Worm (Caenorhabditis elegans) whole organism, L1 larva: ENCODE results near the gene pro-1.

Experiments
- C04F5.9 ChIP-seq: sonication (generic microtip); optimal IDR thresholded peaks from 2 replicates; lab custom pipeline; 2016; ENCODE audit warnings: missing genetic modification characterization, missing compliant biosample characterization
- C16A3.4 ChIP-seq: fragments of 150-350 bp; optimal IDR thresholded peaks from 2 replicates; lab custom pipeline; 2014; ENCODE audit warnings: missing biosample characterization, missing genetic modification characterization
- aha-1 ChIP-seq: fragments of 150-350 bp; optimal IDR thresholded peaks from 2 replicates; lab custom pipeline; 2014; ENCODE audit warnings: missing biosample characterization, missing genetic modification characterization
- alr-1 ChIP-seq: fragments of 200-800 bp; sonication (Bioruptor generic); optimal IDR thresholded peaks from 2 replicates; lab custom pipeline; 2018; ENCODE audit warnings: borderline replicate concordance, mild to moderate bottlenecking, missing genetic modification characterization, missing compliant biosample characterization
- aly-2 ChIP-seq: fragments of 150-350 bp; optimal IDR thresholded peaks from 2 replicates; lab custom pipeline; 2014; ENCODE audit warnings: missing biosample characterization, missing genetic modification characterization
- ama-1 ChIP-seq: fragments of 150-350 bp; optimal IDR thresholded peaks from 2 replicates; lab custom pipeline; 2014
- blmp-1 ChIP-seq: fragments of 150-350 bp; optimal IDR thresholded peaks from 2 replicates; lab custom pipeline; 2014; ENCODE audit warnings: missing biosample characterization, missing genetic modification characterization
- ceh-63 ChIP-seq: fragments of 200-800 bp; sonication (Bioruptor generic); optimal IDR thresholded peaks from 2 replicates; lab custom pipeline; 2018; ENCODE audit warnings: mild to moderate bottlenecking, missing genetic modification characterization, missing compliant biosample characterization
- efl-1 ChIP-seq, 4 experiments: fragments of 150-350 bp; optimal IDR thresholded peaks in 3 of 4; peaks in 1 of 4; 1 replicate in 1 of 4; 2 replicates in 3 of 4; lab custom pipeline; 2014; ENCODE audit warnings: missing biosample characterization in 2 of 4, missing genetic modification characterization in 2 of 4, missing genetic modification reagents in 2 of 4
- egl-27 ChIP-seq, 2 experiments: fragments of 150-350 bp in 1 of 2; sonication (generic microtip); optimal IDR thresholded peaks; 3 replicates each; lab custom pipeline; 2017 to 2018; ENCODE audit warnings: missing biosample characterization in 2 of 2, missing genetic modification characterization in 2 of 2, missing genetic modification reagents in 2 of 2
- elt-2 ChIP-seq: sonication (generic microtip); optimal IDR thresholded peaks from 2 replicates; lab custom pipeline; 2016; ENCODE audit warnings: missing genetic modification characterization, mild to moderate bottlenecking, inconsistent platforms, missing compliant biosample characterization, missing genetic modification reagents
- elt-3 ChIP-seq, 6 experiments: fragments of 150-350 bp in 1 of 6; sonication (generic microtip); optimal IDR thresholded peaks; 2 replicates each; lab custom pipeline; 2017 to 2018; ENCODE audit warnings: missing biosample characterization in 6 of 6, missing genetic modification characterization in 6 of 6, inconsistent platforms in 1 of 6
- ets-5 ChIP-seq: fragments of 200-800 bp; sonication (Bioruptor generic); IDR thresholded peaks from 2 replicates; pipeline ENCODE4 v1.3.6; 2022; ENCODE audit warnings: missing genetic modification characterization, missing compliant biosample characterization
- fkh-8 ChIP-seq: sonication (generic microtip); optimal IDR thresholded peaks from 2 replicates; lab custom pipeline; 2016; ENCODE audit warnings: mild to moderate bottlenecking, missing genetic modification characterization, missing compliant biosample characterization
- grh-1 ChIP-seq: fragments of 200-800 bp; sonication (Bioruptor generic); IDR thresholded peaks from 2 replicates; pipeline ENCODE4 v1.3.6; 2022; ENCODE audit warnings: missing genetic modification reagents, missing genetic modification characterization, missing compliant biosample characterization
- isw-1 ChIP-seq: fragments of 200-800 bp; sonication (Bioruptor generic); IDR thresholded peaks from 2 replicates; pipeline ENCODE4 v1.3.6; 2022; ENCODE audit warnings: missing genetic modification characterization, missing compliant biosample characterization
- jun-1 ChIP-seq: fragments of 150-350 bp; optimal IDR thresholded peaks from 2 replicates; lab custom pipeline; 2014; ENCODE audit warnings: missing biosample characterization, missing genetic modification reagents, missing genetic modification characterization
- lin-13 ChIP-seq: fragments of 150-350 bp; optimal IDR thresholded peaks from 2 replicates; lab custom pipeline; 2014; ENCODE audit warnings: missing biosample characterization, missing genetic modification reagents, missing genetic modification characterization
- lin-14 ChIP-seq: fragments of 200-800 bp; sonication (Bioruptor generic); optimal IDR thresholded peaks from 2 replicates; lab custom pipeline; 2018; ENCODE audit warnings: mild to moderate bottlenecking, missing genetic modification characterization, moderate library complexity, missing compliant biosample characterization
- lin-39 ChIP-seq: fragments of 150-350 bp; optimal IDR thresholded peaks from 2 replicates; lab custom pipeline; 2014; ENCODE audit warnings: missing biosample characterization, missing genetic modification reagents, missing genetic modification characterization
- lsy-2 ChIP-seq, 2 experiments: fragments of 150-350 bp; optimal IDR thresholded peaks; 2 replicates each; lab custom pipeline; 2014; ENCODE audit warnings: missing biosample characterization in 2 of 2, missing genetic modification characterization in 2 of 2
- mab-9 ChIP-seq: fragments of 200-800 bp; sonication (Bioruptor generic); IDR thresholded peaks from 2 replicates; pipeline ENCODE4 v1.3.6; 2022; ENCODE audit warnings: missing genetic modification reagents, missing genetic modification characterization, missing compliant biosample characterization
- mdl-1 ChIP-seq, 2 experiments: fragments of 150-350 bp; optimal IDR thresholded peaks; 2 replicates each; lab custom pipeline; 2014 to 2017; ENCODE audit warnings: missing biosample characterization in 2 of 2, missing genetic modification characterization in 2 of 2, inconsistent platforms in 1 of 2
- nhr-20 ChIP-seq: sonication (generic microtip); optimal IDR thresholded peaks from 2 replicates; lab custom pipeline; 2016; ENCODE audit warnings: mild to moderate bottlenecking, missing genetic modification characterization, missing compliant biosample characterization
- nhr-71 ChIP-seq: sonication (generic microtip); optimal IDR thresholded peaks from 2 replicates; lab custom pipeline; 2016; ENCODE audit warnings: mild to moderate bottlenecking, missing genetic modification characterization, moderate library complexity, missing compliant biosample characterization
- nhr-76 ChIP-seq: sonication (generic microtip); optimal IDR thresholded peaks from 2 replicates; lab custom pipeline; 2017; ENCODE audit warnings: missing biosample characterization, missing genetic modification characterization
- nhr-84 ChIP-seq: sonication (generic microtip); optimal IDR thresholded peaks from 2 replicates; lab custom pipeline; 2017; ENCODE audit warnings: missing biosample characterization, missing genetic modification characterization
- nhr-85 ChIP-seq: sonication (generic microtip); peaks from one replicate; lab custom pipeline; 2016; ENCODE audit warnings: missing genetic modification characterization, inconsistent platforms, missing compliant biosample characterization
- nhr-90 ChIP-seq: sonication (generic microtip); optimal IDR thresholded peaks from 2 replicates; lab custom pipeline; 2016; ENCODE audit warnings: mild to moderate bottlenecking, missing genetic modification characterization, missing compliant biosample characterization; ENCODE audit not compliant: poor library complexity
- pag-3 ChIP-seq: sonication (generic microtip); optimal IDR thresholded peaks from 2 replicates; lab custom pipeline; 2017; ENCODE audit warnings: missing genetic modification characterization, mild to moderate bottlenecking, missing compliant biosample characterization, antibody characterized with exemption, borderline replicate concordance; ENCODE audit not compliant: insufficient read depth
- pax-3 ChIP-seq: fragments of 200-800 bp; sonication (Bioruptor generic); optimal IDR thresholded peaks from 2 replicates; lab custom pipeline; 2018; ENCODE audit warnings: mild to moderate bottlenecking, missing genetic modification characterization, moderate library complexity, missing compliant biosample characterization
- pqm-1 ChIP-seq: sonication (generic microtip); optimal IDR thresholded peaks from 3 replicates; lab custom pipeline; 2017; ENCODE audit warnings: missing biosample characterization, missing genetic modification characterization
- skn-1 ChIP-seq: fragments of 150-350 bp; optimal IDR thresholded peaks from 2 replicates; lab custom pipeline; 2014; ENCODE audit warnings: missing biosample characterization, missing genetic modification characterization
- snu-23 ChIP-seq: sonication (generic microtip); optimal IDR thresholded peaks from 2 replicates; lab custom pipeline; 2016; ENCODE audit warnings: missing genetic modification characterization, missing compliant biosample characterization
- sox-4 ChIP-seq: sonication (generic microtip); optimal IDR thresholded peaks from 2 replicates; lab custom pipeline; 2016; ENCODE audit warnings: missing genetic modification characterization, missing compliant biosample characterization
- sptf-1 ChIP-seq: fragments of 150-350 bp; optimal IDR thresholded peaks from 2 replicates; lab custom pipeline; 2014; ENCODE audit warnings: missing biosample characterization, missing genetic modification characterization
- swsn-7 ChIP-seq: sonication (generic microtip); optimal IDR thresholded peaks from 2 replicates; lab custom pipeline; 2016; ENCODE audit warnings: missing genetic modification characterization, missing compliant biosample characterization
- tbx-2 ChIP-seq: sonication (generic microtip); optimal IDR thresholded peaks from 2 replicates; lab custom pipeline; 2016; ENCODE audit warnings: missing genetic modification characterization, missing compliant biosample characterization
- unc-86 ChIP-seq: sonication (generic microtip); optimal IDR thresholded peaks from 2 replicates; lab custom pipeline; 2016; ENCODE audit warnings: missing genetic modification characterization, missing compliant biosample characterization
- unc-98 ChIP-seq: fragments of 200-800 bp; sonication (Bioruptor generic); IDR thresholded peaks from 2 replicates; pipeline ENCODE4 v1.3.6; 2022; ENCODE audit warnings: missing genetic modification characterization, missing compliant biosample characterization
- xbp-1 ChIP-seq: sonication (generic microtip); optimal IDR thresholded peaks from 2 replicates; lab custom pipeline; 2016; ENCODE audit warnings: missing genetic modification characterization, missing compliant biosample characterization
- zag-1 ChIP-seq: fragments of 150-350 bp; optimal IDR thresholded peaks from 2 replicates; lab custom pipeline; 2014; ENCODE audit warnings: missing biosample characterization, missing genetic modification characterization
- ztf-11 ChIP-seq, 2 experiments: sonication (generic microtip); optimal IDR thresholded peaks; 2 replicates each; lab custom pipeline; 2016 to 2017; ENCODE audit warnings: missing genetic modification characterization in 2 of 2, missing biosample characterization in 1 of 2, missing compliant biosample characterization in 1 of 2

The pro-1 gene

ce11 chrII:10524374-10524773, 17.4 kb downstream of the pro-1 start, which contains the start of gene F59B10.6:
Gene F59B10.6, minus strand, starts transcription at chrII:10524474.
- TF ChIP-seq tbx-2 (tag; lab: Kevin White, UChicago) = no peak
- no peak for TF ChIP-seq sptf-1 (tag; lab: Kevin White, UChicago)
- TF ChIP-seq isw-1 = no peak

ce11 chrII:10523583-10523982, 18.2 kb downstream of the pro-1 start, which contains the start of gene F59B10.5:
Gene F59B10.5, minus strand, starts transcription at chrII:10523683.
- TF ChIP-seq nhr-84 (no peak), ets-5 (GFP tag; lab: Robert Waterston, UW) (no peak), swsn-7 (no peak), zag-1 (tag; lab: Kevin White, UChicago) (no peak), skn-1 (no peak), pqm-1 (tag; lab: Kevin White, UChicago) (no peak)
- TF ChIP-seq, all 84 proteins: peak for 0

ce11 chrII:10523031-10523430, 18.8 kb downstream of the pro-1 start:
- TF ChIP-seq blmp-1 (tag; lab: Kevin White, UChicago) = peak; percentile 98
- TF ChIP-seq mdl-1 (tag; optimal IDR thresholded peaks at IDR 0.05; lab: Kevin White, UChicago) = no peak
- no peak for TF ChIP-seq aly-2

- TF ChIP-seq nhr-76 (tag; lab: Kevin White, UChicago) = no peak
- TF ChIP-seq efl-1 (optimal IDR thresholded peaks at IDR 0.05; lab: Kevin White, UChicago) = no peak
- peak in 1 of 2 experiments; percentile 63 for TF ChIP-seq efl-1 (GFP tag; optimal IDR thresholded peaks at IDR 0.05 in 1 of 2; lab: Kevin White, UChicago)
- no peak for TF ChIP-seq mab-9
- TF ChIP-seq sox-4 = no peak
- TF ChIP-seq pax-3 (tag; lab: Kevin White, UChicago) = no peak
- TF ChIP-seq unc-86 (tag; lab: Kevin White, UChicago) = no peak
- TF ChIP-seq aha-1 (tag; lab: Kevin White, UChicago) = no peak
Observed at ce11 chrII:10519863-10520262, 21.9 kb downstream of the pro-1 start.

ce11 chrII:10519017-10519416, 22.8 kb downstream of the pro-1 start, which contains the start of gene F59B10.4:
Gene F59B10.4, minus strand, starts transcription at chrII:10519117.
- TF ChIP-seq nhr-71 (tag; lab: Kevin White, UChicago) (peak; percentile 7), ama-1 (lab: Kevin White, UChicago) (no peak), blmp-1 (tag; lab: Kevin White, UChicago) (peak; percentile 16), nhr-85 (tag; lab: Kevin White, UChicago) (peak; percentile 84), ceh-63 (GFP tag; lab: Kevin White, UChicago) (no peak), lin-14 (GFP tag; lab: Kevin White, UChicago) (peak; percentile 15), pqm-1 (tag; lab: Kevin White, UChicago) (no peak), snu-23 (GFP tag; lab: Kevin White, UChicago) (peak; percentile 2), egl-27 (tag; optimal IDR thresholded peaks at IDR 0.05; lab: Kevin White, UChicago) (no peak), unc-98 (GFP tag; lab: Robert Waterston, UW) (no peak), elt-3 (tag; optimal IDR thresholded peaks at IDR 0.05; lab: Kevin White, UChicago) (peak in 1 of 6 experiments; percentile 8), nhr-20 (tag; lab: Kevin White, UChicago) (peak; percentile 8)

ce11 chrII:10516375-10516774, 25.4 kb downstream of the pro-1 start:
- no peak for TF ChIP-seq grh-1 (GFP tag; lab: Robert Waterston, UW)
- peak; percentile 25 for TF ChIP-seq nhr-71 (tag; lab: Kevin White, UChicago)
- TF ChIP-seq C16A3.4 (tag; lab: Kevin White, UChicago) = peak; percentile 14
- peak in 1 of 2 experiments; percentile 25 for TF ChIP-seq lsy-2 (tag; optimal IDR thresholded peaks at IDR 0.05; lab: Kevin White, UChicago)
- TF ChIP-seq nhr-90 (tag; lab: Kevin White, UChicago) = no peak
- TF ChIP-seq nhr-20 (tag; lab: Kevin White, UChicago) = peak; percentile 48
- peak; percentile 74 for TF ChIP-seq blmp-1 (tag; lab: Kevin White, UChicago)
- TF ChIP-seq elt-2 (tag; lab: Kevin White, UChicago) = no peak
- TF ChIP-seq xbp-1 (tag; lab: Kevin White, UChicago) = no peak
- TF ChIP-seq pag-3 = no peak
- TF ChIP-seq fkh-8 (tag; lab: Kevin White, UChicago) = no peak
- no peak for TF ChIP-seq lin-13 (GFP tag; lab: Kevin White, UChicago)
- no peak for TF ChIP-seq C04F5.9 (tag; lab: Kevin White, UChicago)
- TF ChIP-seq jun-1 = no peak
- no peak for TF ChIP-seq ztf-11 (tag; optimal IDR thresholded peaks at IDR 0.05; lab: Kevin White, UChicago)
- TF ChIP-seq lin-14 (GFP tag; lab: Kevin White, UChicago) = peak; percentile 71
- no peak for TF ChIP-seq lin-39
- TF ChIP-seq alr-1 = no peak
- peak; percentile 63 for TF ChIP-seq nhr-85 (tag; lab: Kevin White, UChicago)
